Worm (Caenorhabditis elegans): ENCODE measurements around the gene W06B4.2.

The W06B4.2 gene

DNA sequence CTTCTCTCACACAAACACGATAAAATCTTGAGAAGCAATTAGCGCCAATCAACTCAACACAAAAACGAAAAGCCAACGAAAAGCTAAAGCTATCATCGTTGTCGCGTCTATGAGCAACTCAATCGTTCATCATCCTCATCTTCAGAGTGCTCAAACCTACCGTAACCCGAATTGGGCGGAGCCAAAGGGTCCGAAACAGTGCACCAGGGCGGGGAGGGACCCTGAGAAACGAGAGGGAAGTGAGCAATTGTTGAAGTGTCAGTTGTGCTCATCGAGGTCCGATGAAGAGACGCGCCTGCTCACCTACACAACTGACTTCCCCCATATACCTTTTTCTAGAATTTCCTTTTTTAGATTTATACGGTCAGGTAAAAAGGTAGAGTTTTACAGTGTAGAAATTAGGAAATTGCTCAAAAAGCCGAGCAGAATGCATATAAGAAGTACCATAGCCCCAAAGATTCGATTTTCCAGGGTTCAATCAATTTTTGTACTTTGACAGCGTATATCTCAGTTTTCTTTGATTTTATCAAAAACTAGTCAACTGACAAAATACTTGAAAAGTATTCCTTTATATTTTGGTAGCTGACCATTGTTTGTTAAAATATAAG, 50.4 kb downstream of the W06B4.2 start, which contains the start of gene hlh-1:
hlh-1 (plus strand) TSS at position 275 of the 608 bp plus-strand sequence.
- TF ChIP-seq unc-62 (GFP tag; optimal IDR thresholded peaks at IDR 0.05) = no peak

DNA sequence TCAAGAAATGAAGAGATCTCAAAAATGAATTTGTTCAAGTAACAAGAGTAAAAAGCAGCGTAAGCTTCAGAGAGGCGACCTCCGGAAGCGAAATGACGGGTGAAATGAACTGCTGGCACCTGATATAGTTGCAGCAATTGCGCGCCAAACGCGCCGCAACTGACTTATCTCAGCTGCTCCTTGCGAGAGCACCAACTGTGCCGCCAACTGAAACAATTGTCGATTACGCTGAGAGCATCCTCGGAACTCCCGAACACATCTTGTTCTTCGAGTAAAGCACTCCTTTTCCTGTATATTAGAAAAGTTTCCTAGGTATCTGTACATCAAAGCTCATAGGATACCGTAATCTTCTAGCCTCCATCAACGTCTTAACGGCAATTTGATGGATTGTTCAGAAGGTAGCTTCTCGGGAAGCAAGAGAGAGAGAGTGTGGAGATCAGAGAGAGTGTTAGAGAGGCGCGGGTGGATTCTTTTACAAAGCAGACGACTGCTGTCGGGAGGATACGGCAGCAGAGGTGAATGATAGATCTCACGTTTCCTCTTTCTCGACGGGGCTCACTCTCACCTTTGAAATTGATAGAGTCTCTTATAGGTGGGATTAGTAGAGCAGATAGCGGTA, 52.1 kb downstream of the W06B4.2 start:
- TF ChIP-seq unc-62 (GFP tag; optimal IDR thresholded peaks at IDR 0.05) = no peak

Data from whole organism, dauer.